Worm (Caenorhabditis elegans): ENCODE results near the gene idpp-16.

DNA sequence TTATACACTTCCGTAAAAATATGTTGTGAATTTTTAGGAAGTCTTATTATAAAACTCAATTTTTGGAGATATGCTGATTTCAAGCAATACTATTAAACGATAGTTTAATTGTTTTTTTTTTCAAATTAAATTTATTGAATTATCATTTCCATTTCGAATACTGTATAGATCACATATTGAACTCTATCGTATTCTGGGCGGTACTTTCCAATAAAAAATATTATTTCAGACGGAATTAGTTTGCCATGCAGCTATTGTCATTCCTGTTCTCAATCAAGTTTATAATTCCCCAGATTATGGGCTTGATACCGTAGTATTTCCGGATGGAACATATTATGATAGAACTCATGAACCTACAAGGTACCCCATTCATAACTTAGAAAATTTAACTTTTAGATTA, 31.8 kb downstream of the idpp-16 start:
- TF ChIP-seq nhr-77 (tag; optimal IDR thresholded peaks at IDR 0.05) (no peak), nhr-12 (tag; optimal IDR thresholded peaks at IDR 0.05) (no peak), jun-1 (tag; optimal IDR thresholded peaks at IDR 0.05) (no peak), nhr-76 (tag; optimal IDR thresholded peaks at IDR 0.05) (no peak), nhr-11 (tag; optimal IDR thresholded peaks at IDR 0.05) (no peak), snpc-4 (tag; optimal IDR thresholded peaks at IDR 0.05) (no peak), mdl-1 (tag; optimal IDR thresholded peaks at IDR 0.05) (no peak), unc-39 (tag; optimal IDR thresholded peaks at IDR 0.05) (no peak), ZK546.5 (tag; optimal IDR thresholded peaks at IDR 0.05) (no peak), daf-12 (tag; optimal IDR thresholded peaks at IDR 0.05) (no peak), R02D3.7 (tag; optimal IDR thresholded peaks at IDR 0.05) (no peak), fkh-10 (GFP tag; optimal IDR thresholded peaks at IDR 0.05) (no peak), pha-4 (tag; optimal IDR thresholded peaks at IDR 0.05) (peak; percentile 39), nhr-28 (tag; optimal IDR thresholded peaks at IDR 0.05) (no peak)
